Fruit fly (Drosophila melanogaster) whole organism, embryonic: ENCODE data around the gene CG17841.
A peak's percentile ranks its signal among the peaks of the same experiment; 100 is the strongest.

ENCODE experiments used
- Ada2b ChIP-seq: fragments of 200-800 bp; sonication (Bioruptor generic); IDR thresholded peaks from 2 replicates; pipeline ENCODE4 v1.3.6; 2022; ENCODE audit warnings: missing biosample characterization, missing genetic modification characterization
- Antp ChIP-seq: fragments of 200-800 bp; sonication (Bioruptor generic); optimal IDR thresholded peaks from 3 replicates; lab custom pipeline; 2016; ENCODE audit warnings: missing biosample characterization, missing genetic modification characterization
- Awh ChIP-seq: fragments of 200-800 bp; sonication (Bioruptor generic); IDR thresholded peaks from 2 replicates; pipeline ENCODE4, ENCODE4 v1.3.6; 2022; ENCODE audit warnings: missing biosample characterization, missing genetic modification characterization
- CG10267 ChIP-seq: fragments of 200-800 bp; sonication (Bioruptor generic); optimal IDR thresholded peaks from 2 replicates; lab custom pipeline; 2018; ENCODE audit warnings: missing biosample characterization, mild to moderate bottlenecking, missing genetic modification characterization, moderate library complexity
- CG10321 ChIP-seq: fragments of 200-800 bp; sonication (Bioruptor generic); IDR thresholded peaks from 2 replicates; pipeline ENCODE4 v1.3.6; 2022; ENCODE audit warnings: missing biosample characterization, missing genetic modification characterization
- CG10366 ChIP-seq: fragments of 200-800 bp; sonication (Bioruptor generic); IDR thresholded peaks from 2 replicates; pipeline ENCODE4 v1.3.6; 2022; ENCODE audit warnings: missing biosample characterization, missing genetic modification characterization
- CG12744 ChIP-seq: fragments of 200-800 bp; sonication (Bioruptor generic); optimal IDR thresholded peaks from 2 replicates; lab custom pipeline; 2016; ENCODE audit warnings: missing biosample characterization, missing genetic modification characterization
- CG12769 ChIP-seq: fragments of 200-800 bp; sonication (Bioruptor generic); optimal IDR thresholded peaks from 2 replicates; lab custom pipeline; 2019; ENCODE audit warnings: missing biosample characterization, mild to moderate bottlenecking, missing genetic modification characterization, moderate library complexity
- CG1529 ChIP-seq: fragments of 200-800 bp; sonication (Bioruptor generic); optimal IDR thresholded peaks from 3 replicates; lab custom pipeline; 2018; ENCODE audit warnings: missing biosample characterization, missing genetic modification characterization
- CG1602 ChIP-seq: fragments of 200-800 bp; sonication (Bioruptor generic); optimal IDR thresholded peaks from 3 replicates; lab custom pipeline; 2016; ENCODE audit warnings: missing biosample characterization, missing genetic modification characterization
- CG16779 ChIP-seq: fragments of 200-800 bp; sonication (Bioruptor generic); IDR thresholded peaks from 2 replicates; pipeline ENCODE4 v1.3.6; 2022; ENCODE audit warnings: missing biosample characterization, missing genetic modification characterization
- CG16863 ChIP-seq: fragments of 200-800 bp; sonication (Bioruptor generic); optimal IDR thresholded peaks from 3 replicates; lab custom pipeline; 2016; ENCODE audit warnings: missing biosample characterization, missing genetic modification characterization
- CG2202 ChIP-seq: fragments of 200-800 bp; sonication (Bioruptor generic); optimal IDR thresholded peaks from 2 replicates; lab custom pipeline; 2018; ENCODE audit warnings: missing biosample characterization, mild to moderate bottlenecking, missing genetic modification characterization
- CG30020 ChIP-seq: fragments of 200-800 bp; optimal IDR thresholded peaks from 2 replicates; lab custom pipeline; 2019; ENCODE audit warnings: missing biosample characterization, mild to moderate bottlenecking, missing genetic modification characterization, moderate library complexity
- CG33213 ChIP-seq: fragments of 200-800 bp; sonication (Bioruptor generic); optimal IDR thresholded peaks from 3 replicates; lab custom pipeline; 2016; ENCODE audit warnings: missing biosample characterization, missing genetic modification characterization
- CG34422 ChIP-seq: fragments of 200-800 bp; sonication (Bioruptor generic); IDR thresholded peaks from 3 replicates; pipeline ENCODE4 v1.3.6; 2022; ENCODE audit warnings: missing biosample characterization, missing genetic modification characterization
- CG4730 ChIP-seq: fragments of 200-800 bp; sonication (Bioruptor generic); IDR thresholded peaks from 2 replicates; pipeline ENCODE4 v1.3.6; 2022; ENCODE audit warnings: missing biosample characterization, missing genetic modification characterization
- CG8388 ChIP-seq: fragments of 200-800 bp; sonication (Bioruptor generic); optimal IDR thresholded peaks from 2 replicates; lab custom pipeline; 2019; ENCODE audit warnings: missing biosample characterization, mild to moderate bottlenecking, missing genetic modification characterization, moderate library complexity
- CG9215 ChIP-seq: fragments of 200-800 bp; sonication (Bioruptor generic); IDR thresholded peaks from 2 replicates; pipeline ENCODE4 v1.3.6; 2022; ENCODE audit warnings: missing biosample characterization, missing genetic modification characterization
- CHES-1-like ChIP-seq: fragments of 200-800 bp; sonication (Bioruptor generic); optimal IDR thresholded peaks from 2 replicates; lab custom pipeline; 2016; ENCODE audit warnings: missing biosample characterization, missing genetic modification characterization
- D19A ChIP-seq: fragments of 200-800 bp; optimal IDR thresholded peaks from 3 replicates; lab custom pipeline; 2019; ENCODE audit warnings: missing biosample characterization, mild to moderate bottlenecking, missing genetic modification characterization, moderate library complexity
- Dref ChIP-seq: fragments of 200-800 bp; sonication (Bioruptor generic); IDR thresholded peaks from 2 replicates; pipeline ENCODE4 v1.3.6; 2022; ENCODE audit warnings: missing biosample characterization, missing genetic modification characterization
- Hr39 ChIP-seq: fragments of >200 bp; optimal IDR thresholded peaks from 2 replicates; lab custom pipeline; 2017
- Hr78 ChIP-seq, 2 experiments: fragments of 200-800 bp in 1 of 2; fragments of >200 bp in 1 of 2; sonication (Bioruptor generic) in 1 of 2; optimal IDR thresholded peaks; 2 replicates each; lab custom pipeline; 2017 to 2019; ENCODE audit warnings: missing biosample characterization in 2 of 2, missing genetic modification characterization in 2 of 2, mild to moderate bottlenecking in 1 of 2, moderate library complexity in 1 of 2
- Lpt ChIP-seq: fragments of >200 bp; optimal IDR thresholded peaks from 2 replicates; lab custom pipeline; 2018; ENCODE audit warnings: missing biosample characterization, missing genetic modification characterization
- Nf-YC ChIP-seq: fragments of 200-800 bp; optimal IDR thresholded peaks from 3 replicates; lab custom pipeline; 2019; ENCODE audit warnings: missing biosample characterization, mild to moderate bottlenecking, missing genetic modification characterization, moderate library complexity
- Oaz ChIP-seq: fragments of 200-800 bp; sonication (Bioruptor generic); IDR thresholded peaks from 2 replicates; pipeline ENCODE4 v1.3.6; 2022; ENCODE audit warnings: missing biosample characterization, missing genetic modification characterization
- Opbp ChIP-seq: fragments of 200-800 bp; sonication (Bioruptor generic); IDR thresholded peaks from 3 replicates; pipeline ENCODE4 v1.3.6; 2022; ENCODE audit warnings: missing biosample characterization, missing genetic modification characterization; ENCODE audit not compliant: partially characterized antibody
- Sox100B ChIP-seq: fragments of 200-800 bp; sonication (Bioruptor generic); optimal IDR thresholded peaks from 3 replicates; lab custom pipeline; 2018; ENCODE audit warnings: missing biosample characterization, mild to moderate bottlenecking, missing genetic modification characterization
- Stat92E ChIP-seq, 3 experiments: fragments of >200 bp in 2 of 3; fragments of 200-800 bp in 1 of 3; sonication (Bioruptor generic) in 1 of 3; optimal IDR thresholded peaks; 2 replicates each; lab custom pipeline; 2017 to 2019; ENCODE audit warnings: missing biosample characterization in 3 of 3, missing genetic modification characterization in 3 of 3, mild to moderate bottlenecking in 1 of 3, moderate library complexity in 1 of 3
- Usf ChIP-seq: fragments of 200-800 bp; sonication (Bioruptor generic); optimal IDR thresholded peaks from 2 replicates; lab custom pipeline; 2017; ENCODE audit warnings: missing genotype, missing biosample characterization, missing genetic modification characterization
- ash1 ChIP-seq: fragments of 200-800 bp; sonication (Bioruptor generic); optimal IDR thresholded peaks from 2 replicates; lab custom pipeline; 2018; ENCODE audit warnings: missing biosample characterization, mild to moderate bottlenecking, missing genetic modification characterization
- bowl ChIP-seq: fragments of 200-800 bp; sonication (Bioruptor generic); IDR thresholded peaks from 2 replicates; pipeline ENCODE4 v1.3.6; 2022; ENCODE audit warnings: missing biosample characterization, missing genetic modification characterization
- chn ChIP-seq: fragments of 200-800 bp; sonication (Bioruptor generic); optimal IDR thresholded peaks from 2 replicates; lab custom pipeline; 2016; ENCODE audit warnings: missing biosample characterization, missing genetic modification characterization
- crp ChIP-seq, 2 experiments: fragments of 200-800 bp; sonication (Bioruptor generic); optimal IDR thresholded peaks; 2 replicates in 1 of 2; 3 replicates in 1 of 2; lab custom pipeline; 2017; ENCODE audit warnings: missing biosample characterization in 2 of 2, missing genetic modification characterization in 2 of 2, mild to moderate bottlenecking in 1 of 2, moderate library complexity in 1 of 2
- dm ChIP-seq: fragments of 200-800 bp; sonication (Bioruptor generic); optimal IDR thresholded peaks from 3 replicates; lab custom pipeline; 2016; ENCODE audit warnings: missing biosample characterization, missing genetic modification characterization
- dmrt11E ChIP-seq: fragments of 200-800 bp; sonication (Bioruptor generic); optimal IDR thresholded peaks from 3 replicates; lab custom pipeline; 2018; ENCODE audit warnings: missing biosample characterization, mild to moderate bottlenecking, missing genetic modification characterization, moderate library complexity
- ewg ChIP-seq: fragments of 200-800 bp; sonication (Bioruptor generic); optimal IDR thresholded peaks from 3 replicates; lab custom pipeline; 2017; ENCODE audit warnings: mild to moderate bottlenecking, missing biosample characterization, missing genetic modification reagents, missing genetic modification characterization
- gsb ChIP-seq: fragments of 200-800 bp; sonication (Bioruptor generic); IDR thresholded peaks from 2 replicates; pipeline ENCODE4 v1.3.6; 2022; ENCODE audit warnings: missing biosample characterization, missing genetic modification characterization
- her ChIP-seq: fragments of 200-800 bp; sonication (Bioruptor generic); optimal IDR thresholded peaks from 2 replicates; lab custom pipeline; 2016; ENCODE audit warnings: missing biosample characterization, missing genetic modification characterization
- lola ChIP-seq, 3 experiments: fragments of >200 bp in 2 of 3; fragments of 200-800 bp in 1 of 3; sonication (Bioruptor generic) in 1 of 3; optimal IDR thresholded peaks; 2 replicates each; lab custom pipeline; 2017 to 2019; ENCODE audit warnings: missing biosample characterization in 3 of 3, missing genetic modification characterization in 3 of 3, mild to moderate bottlenecking in 1 of 3, moderate library complexity in 1 of 3
- mam ChIP-seq: fragments of 200-800 bp; sonication (Bioruptor generic); optimal IDR thresholded peaks from 3 replicates; lab custom pipeline; 2016; ENCODE audit warnings: missing biosample characterization, missing genetic modification characterization
- onecut ChIP-seq: fragments of 200-800 bp; sonication (Bioruptor generic); IDR thresholded peaks from 2 replicates; pipeline ENCODE4 v1.3.6; 2022; ENCODE audit warnings: missing biosample characterization, missing genetic modification characterization
- p53 ChIP-seq: fragments of 200-800 bp; sonication (Bioruptor generic); optimal IDR thresholded peaks from 2 replicates; lab custom pipeline; 2016; ENCODE audit warnings: missing biosample characterization, missing genetic modification characterization
- pita ChIP-seq: fragments of 200-800 bp; sonication (Bioruptor generic); optimal IDR thresholded peaks from 2 replicates; lab custom pipeline; 2017; ENCODE audit warnings: missing biosample characterization, mild to moderate bottlenecking, missing genetic modification characterization
- pum ChIP-seq: fragments of 200-800 bp; sonication (Bioruptor generic); optimal IDR thresholded peaks from 2 replicates; lab custom pipeline; 2016; ENCODE audit warnings: missing biosample characterization, missing genetic modification characterization
- sr ChIP-seq: fragments of 200-800 bp; sonication (Bioruptor generic); IDR thresholded peaks from 3 replicates; pipeline ENCODE4 v1.3.6; 2022; ENCODE audit warnings: missing biosample characterization, missing genetic modification characterization
- toy ChIP-seq: fragments of 200-800 bp; sonication (Bioruptor generic); IDR thresholded peaks from 2 replicates; pipeline ENCODE4 v1.3.6; 2022; ENCODE audit warnings: missing biosample characterization, missing genetic modification characterization
- twi ChIP-seq: fragments of 200-800 bp; optimal IDR thresholded peaks from 2 replicates; lab custom pipeline; 2019; ENCODE audit warnings: missing biosample characterization, mild to moderate bottlenecking, missing genetic modification characterization, moderate library complexity
- z ChIP-seq: fragments of 200-800 bp; sonication (Bioruptor generic); IDR thresholded peaks from 3 replicates; pipeline ENCODE4 v1.3.6; 2022; ENCODE audit warnings: missing biosample characterization, missing genetic modification characterization
- zen2 ChIP-seq: fragments of 200-800 bp; sonication (Bioruptor generic); IDR thresholded peaks from 3 replicates; pipeline ENCODE4 v1.3.6; 2022; ENCODE audit warnings: missing biosample characterization, missing genetic modification characterization; ENCODE audit not compliant: partially characterized antibody
- zf30C ChIP-seq: fragments of 200-800 bp; sonication (Bioruptor generic); optimal IDR thresholded peaks from 3 replicates; lab custom pipeline; 2018; ENCODE audit warnings: missing biosample characterization, mild to moderate bottlenecking, missing genetic modification characterization

The CG17841 gene

DNA sequence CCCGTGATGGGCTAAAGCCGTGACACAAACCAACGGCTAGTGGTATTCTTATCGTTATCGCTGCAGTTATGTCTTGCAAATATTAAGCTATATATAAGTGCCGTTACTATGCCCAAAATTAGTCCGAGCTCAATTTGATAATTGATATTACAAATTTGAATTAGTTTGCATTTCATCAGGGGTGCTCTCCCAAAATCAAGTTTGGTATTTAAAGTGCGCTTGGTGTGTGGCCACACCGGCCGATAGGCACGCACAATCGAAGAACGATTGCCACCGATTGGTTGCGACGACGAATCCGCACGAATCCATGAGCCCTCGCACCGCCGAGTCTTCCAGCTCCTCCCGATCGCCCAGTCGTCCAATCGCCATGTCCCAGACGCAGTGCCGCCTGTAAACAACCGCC, at the start of gene CG17841 (continued):
- TF ChIP-seq mam (GFP tag; lab: Kevin White, UChicago) (no peak), chn (GFP tag; lab: Kevin White, UChicago) (no peak), Ada2b (GFP tag; lab: Robert Waterston, UW) (no peak), CG34422 (GFP tag; lab: Robert Waterston, UW) (no peak), ewg (GFP tag; lab: Kevin White, UChicago) (no peak), ash1 (GFP tag; lab: Kevin White, UChicago) (no peak), Sox100B (GFP tag; lab: Kevin White, UChicago) (no peak), Usf (GFP tag; lab: Kevin White, UChicago) (no peak), z (GFP tag; lab: Robert Waterston, UW) (no peak), gsb (GFP tag; lab: Robert Waterston, UW) (no peak), Hr78 (GFP tag; optimal IDR thresholded peaks at IDR 0.05; lab: Kevin White, UChicago) (no peak), pita (GFP tag; lab: Kevin White, UChicago) (peak; percentile 50), zen2 (GFP tag; lab: Robert Waterston, UW) (0 out of 3 replicates have a peak, but pooled peaks have one; percentile 44), onecut (no peak), CG1529 (no peak), Stat92E (GFP tag; optimal IDR thresholded peaks at IDR 0.05; lab: Kevin White, UChicago) (no peak), CG4730 (GFP tag; lab: Robert Waterston, UW) (no peak), crp (GFP tag; optimal IDR thresholded peaks at IDR 0.05; lab: Kevin White, UChicago) (peak in 1 of 2 experiments; percentile 11), CHES-1-like (no peak), dmrt11E (tag; lab: Kevin White, UChicago) (no peak), Lpt (GFP tag; lab: Kevin White, UChicago) (no peak), pum (GFP tag; lab: Kevin White, UChicago) (no peak), Dref (GFP tag; lab: Robert Waterston, UW) (peak; percentile 71), Oaz (no peak), toy (GFP tag; lab: Robert Waterston, UW) (no peak), CG12769 (tag; lab: Kevin White, UChicago) (peak; percentile 6), zf30C (GFP tag; lab: Kevin White, UChicago) (no peak), twi (tag; lab: Kevin White, UChicago) (no peak), dm (GFP tag; lab: Kevin White, UChicago) (no peak), CG8388 (GFP tag; lab: Kevin White, UChicago) (no peak), lola (GFP tag; optimal IDR thresholded peaks at IDR 0.05; lab: Kevin White, UChicago) (no peak), Awh (GFP tag; lab: Robert Waterston, UW) (no peak), Nf-YC (tag; lab: Kevin White, UChicago) (peak; percentile 36), CG10366 (GFP tag; lab: Robert Waterston, UW) (no peak), CG33213 (GFP tag; lab: Kevin White, UChicago) (peak; percentile 42), Antp (GFP tag; lab: Kevin White, UChicago) (no peak), CG10267 (peak; percentile 65), CG10321 (GFP tag; lab: Robert Waterston, UW) (no peak), p53 (GFP tag; lab: Kevin White, UChicago) (no peak), D19A (no peak), CG12744 (GFP tag; lab: Kevin White, UChicago) (no peak), Hr39 (no peak), CG1602 (GFP tag; lab: Kevin White, UChicago) (no peak), CG30020 (tag; lab: Kevin White, UChicago) (peak; percentile 59), Opbp (0 out of 3 replicates have a peak, but pooled peaks have one; percentile 50), CG9215 (GFP tag; lab: Robert Waterston, UW) (no peak), CG2202 (tag; lab: Kevin White, UChicago) (no peak), CG16779 (GFP tag; lab: Robert Waterston, UW) (no peak), her (GFP tag; lab: Kevin White, UChicago) (peak; percentile 44), CG16863 (GFP tag; lab: Kevin White, UChicago) (no peak), bowl (GFP tag; lab: Robert Waterston, UW) (no peak), sr (GFP tag; lab: Robert Waterston, UW) (no peak)
